Fruit fly (Drosophila melanogaster): ENCODE measurements around the gene CG13280.

CG13280 gene

dm6 chr2L:16817421-16818101 is 3.3 kb downstream of the CG13280 start (continued):
- TF ChIP-seq Asciz (GFP tag; optimal IDR thresholded peaks at IDR 0.05) (no peak), Nf-YB (GFP tag; optimal IDR thresholded peaks at IDR 0.05) (no peak), CG33213 (GFP tag; optimal IDR thresholded peaks at IDR 0.05) (no peak), ken (GFP tag; IDR thresholded peaks at IDR 0.05) (no peak), nmo (GFP tag; optimal IDR thresholded peaks at IDR 0.05) (peak; percentile 29), CG6175 (GFP tag; IDR thresholded peaks at IDR 0.05) (peak; percentile 62; the same call in 1 of the 3 replicates), Eip74EF (GFP tag; optimal IDR thresholded peaks at IDR 0.05) (no peak), CG34422 (GFP tag; IDR thresholded peaks at IDR 0.05) (no peak), dati (GFP tag; IDR thresholded peaks at IDR 0.05) (no peak), CG31441 (GFP tag; IDR thresholded peaks at IDR 0.05) (0 out of 2 replicates have a peak, but pooled peaks have one; percentile 15), row (GFP tag; IDR thresholded peaks at IDR 0.05) (peak; percentile 37; the same call in 2 of the 3 replicates), Atf6 (GFP tag; IDR thresholded peaks at IDR 0.05) (peak; percentile 42; the same call in 1 of the 2 replicates), ssp (GFP tag; IDR thresholded peaks at IDR 0.05) (no peak), CG1233 (GFP tag; optimal IDR thresholded peaks at IDR 0.05) (no peak), CG14965 (GFP tag; optimal IDR thresholded peaks at IDR 0.05; ENCODE audit: borderline replicate concordance) (no peak), CG4282 (GFP tag; optimal IDR thresholded peaks at IDR 0.05) (no peak), chinmo (GFP tag; IDR thresholded peaks at IDR 0.05; ENCODE audit: partially characterized antibody) (no peak), ewg (GFP tag; optimal IDR thresholded peaks at IDR 0.05) (no peak), p53 (GFP tag; optimal IDR thresholded peaks at IDR 0.05) (no peak), ind (GFP tag; optimal IDR thresholded peaks at IDR 0.05) (peak; percentile 1), Sin3A (optimal IDR thresholded peaks at IDR 0.05) (no peak), CG15696 (tag; optimal IDR thresholded peaks at IDR 0.05) (no peak), lmd (GFP tag; IDR thresholded peaks at IDR 0.05) (no peak; the same call in 1 of the 2 replicates), CG4820 (GFP tag; optimal IDR thresholded peaks at IDR 0.05) (peak; percentile 5), CG3995 (GFP tag; optimal IDR thresholded peaks at IDR 0.05) (no peak), crol (GFP tag; IDR thresholded peaks at IDR 0.05) (no peak), CG7987 (GFP tag; optimal IDR thresholded peaks at IDR 0.05) (no peak), bcd (GFP tag; optimal IDR thresholded peaks at IDR 0.05) (no peak), emc (GFP tag; optimal IDR thresholded peaks at IDR 0.05) (no peak), CG6791 (GFP tag; IDR thresholded peaks at IDR 0.05; ENCODE audit: partially characterized antibody) (0 out of 3 replicates have a peak, but pooled peaks have one; percentile 23), cas (GFP tag; IDR thresholded peaks at IDR 0.05) (no peak), CkIIα-i1 (GFP tag; IDR thresholded peaks at IDR 0.05) (no peak), CG6683 (GFP tag; optimal IDR thresholded peaks at IDR 0.05) (no peak), z (GFP tag; IDR thresholded peaks at IDR 0.05) (no peak), CG5245 (GFP tag; optimal IDR thresholded peaks at IDR 0.05) (no peak), slp2 (GFP tag; optimal IDR thresholded peaks at IDR 0.05) (no peak), gcm (GFP tag; optimal IDR thresholded peaks at IDR 0.05) (no peak), gsb (GFP tag; IDR thresholded peaks at IDR 0.05) (no peak), jumu (GFP tag; optimal IDR thresholded peaks at IDR 0.05) (no peak), CG1024 (GFP tag; IDR thresholded peaks at IDR 0.05) (no peak), sens-2 (GFP tag; IDR thresholded peaks at IDR 0.05) (no peak), CG12391 (tag; optimal IDR thresholded peaks at IDR 0.05) (no peak), CG10147 (GFP tag; optimal IDR thresholded peaks at IDR 0.05) (no peak), CTCF (GFP tag; optimal IDR thresholded peaks at IDR 0.05) (no peak), CG6654 (GFP tag; optimal IDR thresholded peaks at IDR 0.05) (no peak), zfh2 (GFP tag; optimal IDR thresholded peaks at IDR 0.05) (peak; percentile 26), eve (GFP tag; optimal IDR thresholded peaks at IDR 0.05) (no peak), gfzf (GFP tag; optimal IDR thresholded peaks at IDR 0.05) (no peak), CG3065 (GFP tag; optimal IDR thresholded peaks at IDR 0.05) (no peak), NFAT (GFP tag; IDR thresholded peaks at IDR 0.05) (peak; percentile 32; the same call in 1 of the 2 replicates), CG4404 (GFP tag; IDR thresholded peaks at IDR 0.05) (no peak)

Data from whole organism, embryonic.